Fruit fly (Drosophila melanogaster) whole organism, embryonic: ENCODE results near the gene Him.
A peak's percentile ranks its signal among the peaks of the same experiment; 100 is the strongest.

Experiments used
- BtbVII ChIP-seq: fragments of 200-800 bp; sonication (Bioruptor generic); optimal IDR thresholded peaks from 3 replicates; lab custom pipeline; 2017; ENCODE audit warnings: missing biosample characterization, mild to moderate bottlenecking, missing genetic modification characterization
- CG10209 ChIP-seq: fragments of 200-800 bp; sonication (Bioruptor generic); optimal IDR thresholded peaks from 3 replicates; lab custom pipeline; 2017; ENCODE audit warnings: missing biosample characterization, mild to moderate bottlenecking, missing genetic modification characterization, missing genetic modification reagents
- CG10462 ChIP-seq: fragments of 200-800 bp; sonication (Bioruptor generic); optimal IDR thresholded peaks from 2 replicates; lab custom pipeline; 2016; ENCODE audit warnings: missing biosample characterization, missing genetic modification characterization
- CG12299 ChIP-seq: fragments of 200-800 bp; sonication (Bioruptor generic); optimal IDR thresholded peaks from 2 replicates; lab custom pipeline; 2018; ENCODE audit warnings: missing biosample characterization, mild to moderate bottlenecking, missing genetic modification characterization
- CG12942 ChIP-seq: fragments of 200-800 bp; sonication (Bioruptor generic); optimal IDR thresholded peaks from 3 replicates; lab custom pipeline; 2016; ENCODE audit warnings: missing biosample characterization, missing genetic modification characterization
- CG14667 ChIP-seq: fragments of 200-800 bp; sonication (Bioruptor generic); IDR thresholded peaks from 2 replicates; pipeline ENCODE4 v1.3.6; 2022; ENCODE audit warnings: missing biosample characterization, missing genetic modification characterization
- CG1529 ChIP-seq: fragments of 200-800 bp; sonication (Bioruptor generic); optimal IDR thresholded peaks from 3 replicates; lab custom pipeline; 2018; ENCODE audit warnings: missing biosample characterization, missing genetic modification characterization
- CG1647 ChIP-seq: fragments of 200-800 bp; sonication (Bioruptor generic); optimal IDR thresholded peaks from 3 replicates; lab custom pipeline; 2016; ENCODE audit warnings: missing biosample characterization, missing genetic modification characterization
- CG18476 ChIP-seq: fragments of 200-800 bp; sonication (Bioruptor generic); optimal IDR thresholded peaks from 2 replicates; lab custom pipeline; 2016; ENCODE audit warnings: missing biosample characterization, mild to moderate bottlenecking, missing genetic modification characterization
- CG18619 ChIP-seq: fragments of 200-800 bp; sonication (Bioruptor generic); optimal IDR thresholded peaks from 3 replicates; lab custom pipeline; 2017; ENCODE audit warnings: missing biosample characterization, mild to moderate bottlenecking, missing genetic modification characterization
- CG2875 ChIP-seq: fragments of 200-800 bp; sonication (Bioruptor generic); optimal IDR thresholded peaks from 2 replicates; lab custom pipeline; 2017; ENCODE audit warnings: missing biosample characterization, mild to moderate bottlenecking, missing genetic modification characterization, missing genetic modification reagents
- CG30403 ChIP-seq: fragments of 200-800 bp; sonication (Bioruptor generic); optimal IDR thresholded peaks from 3 replicates; lab custom pipeline; 2016; ENCODE audit warnings: missing biosample characterization, missing genetic modification characterization
- CG31365 ChIP-seq: fragments of 200-800 bp; sonication (Bioruptor generic); optimal IDR thresholded peaks from 2 replicates; lab custom pipeline; 2018; ENCODE audit warnings: missing biosample characterization, mild to moderate bottlenecking, missing genetic modification characterization
- CG31388 ChIP-seq: fragments of 200-800 bp; sonication (Bioruptor generic); optimal IDR thresholded peaks from 2 replicates; lab custom pipeline; 2016; ENCODE audit warnings: missing biosample characterization, missing genetic modification characterization
- CG32532 ChIP-seq: fragments of 200-800 bp; sonication (Bioruptor generic); IDR thresholded peaks from 2 replicates; pipeline ENCODE4 v1.3.6; 2022; ENCODE audit warnings: missing biosample characterization, missing genetic modification characterization
- CG34224 ChIP-seq: fragments of 200-800 bp; sonication (Bioruptor generic); IDR thresholded peaks from 3 replicates; pipeline ENCODE4 v1.3.6; 2022; ENCODE audit warnings: missing biosample characterization, missing genetic modification characterization; ENCODE audit not compliant: partially characterized antibody
- CG3847 ChIP-seq: fragments of 200-800 bp; sonication (Bioruptor generic); IDR thresholded peaks from 2 replicates; pipeline ENCODE4 v1.3.6; 2022; ENCODE audit warnings: missing biosample characterization, missing genetic modification characterization
- CG4707 ChIP-seq: fragments of 200-800 bp; sonication (Bioruptor generic); optimal IDR thresholded peaks from 2 replicates; lab custom pipeline; 2018; ENCODE audit warnings: missing biosample characterization, mild to moderate bottlenecking, missing genetic modification characterization, moderate library complexity
- CG4854 ChIP-seq: fragments of 200-800 bp; sonication (Bioruptor generic); optimal IDR thresholded peaks from 2 replicates; lab custom pipeline; 2016; ENCODE audit warnings: missing biosample characterization, missing genetic modification characterization, inconsistent platforms
- CG6791 ChIP-seq: fragments of 200-800 bp; sonication (Bioruptor generic); IDR thresholded peaks from 3 replicates; pipeline ENCODE4 v1.3.6; 2022; ENCODE audit warnings: missing biosample characterization, missing genetic modification characterization; ENCODE audit not compliant: partially characterized antibody
- CG8290 ChIP-seq, 3 experiments: fragments of 200-800 bp; sonication (Bioruptor generic); optimal IDR thresholded peaks; 2 replicates each; lab custom pipeline; 2016 to 2019; ENCODE audit warnings: missing biosample characterization in 3 of 3, missing genetic modification characterization in 3 of 3, mild to moderate bottlenecking in 2 of 3, moderate library complexity in 1 of 3
- CG8924 ChIP-seq: fragments of 200-800 bp; optimal IDR thresholded peaks from 3 replicates; lab custom pipeline; 2019; ENCODE audit warnings: missing biosample characterization, mild to moderate bottlenecking, missing genetic modification characterization, moderate library complexity
- CG9609 ChIP-seq: fragments of 200-800 bp; sonication (Bioruptor generic); optimal IDR thresholded peaks from 3 replicates; lab custom pipeline; 2016; ENCODE audit warnings: missing biosample characterization, missing genetic modification characterization
- Dip3 ChIP-seq: fragments of 200-800 bp; sonication (Bioruptor generic); optimal IDR thresholded peaks from 3 replicates; lab custom pipeline; 2016; ENCODE audit warnings: missing biosample characterization, missing genetic modification characterization
- Dp ChIP-seq: fragments of 200-800 bp; sonication (Bioruptor generic); optimal IDR thresholded peaks from 2 replicates; lab custom pipeline; 2018; ENCODE audit warnings: missing biosample characterization, mild to moderate bottlenecking, missing genetic modification characterization, moderate library complexity
- Drgx ChIP-seq: fragments of 200-800 bp; sonication (Bioruptor generic); IDR thresholded peaks from 2 replicates; pipeline ENCODE4 v1.3.6; 2022; ENCODE audit warnings: missing biosample characterization, missing genetic modification characterization
- Ets97D ChIP-seq: fragments of 200-800 bp; sonication (Bioruptor generic); optimal IDR thresholded peaks from 3 replicates; lab custom pipeline; 2016; ENCODE audit warnings: missing biosample characterization, missing genetic modification characterization
- Hmr ChIP-seq: fragments of 200-800 bp; sonication (Bioruptor generic); optimal IDR thresholded peaks from 3 replicates; lab custom pipeline; 2017; ENCODE audit warnings: mild to moderate bottlenecking, missing biosample characterization, missing genetic modification reagents, missing genetic modification characterization
- NFAT ChIP-seq: fragments of 200-800 bp; sonication (Bioruptor generic); IDR thresholded peaks from 2 replicates; pipeline ENCODE4 v1.3.6; 2022; ENCODE audit warnings: missing biosample characterization, missing genetic modification characterization
- NK7.1 ChIP-seq: fragments of 200-800 bp; sonication (Bioruptor generic); optimal IDR thresholded peaks from 3 replicates; lab custom pipeline; 2016; ENCODE audit warnings: missing biosample characterization, missing genetic modification characterization
- Nf-YB ChIP-seq: fragments of 200-800 bp; sonication (Bioruptor generic); optimal IDR thresholded peaks from 3 replicates; lab custom pipeline; 2019; ENCODE audit warnings: missing biosample characterization, mild to moderate bottlenecking, missing genetic modification characterization, moderate library complexity
- Optix ChIP-seq: fragments of 200-800 bp; sonication (Bioruptor generic); IDR thresholded peaks from 3 replicates; pipeline ENCODE4 v1.3.6; 2022; ENCODE audit warnings: missing biosample characterization, missing genetic modification characterization
- PHDP ChIP-seq: fragments of 200-800 bp; sonication (Bioruptor generic); optimal IDR thresholded peaks from 3 replicates; lab custom pipeline; 2018; ENCODE audit warnings: missing biosample characterization, mild to moderate bottlenecking, missing genetic modification characterization, moderate library complexity
- Poxn ChIP-seq: fragments of 200-800 bp; sonication (Bioruptor generic); IDR thresholded peaks from 2 replicates; pipeline ENCODE4 v1.3.6; 2022; ENCODE audit warnings: missing biosample characterization, missing genetic modification characterization
- Sox102F ChIP-seq: fragments of 200-800 bp; sonication (Bioruptor generic); optimal IDR thresholded peaks from 2 replicates; lab custom pipeline; 2018; ENCODE audit warnings: missing biosample characterization, mild to moderate bottlenecking, missing genetic modification characterization, moderate library complexity
- Ssrp ChIP-seq: fragments of 200-800 bp; sonication (Bioruptor generic); optimal IDR thresholded peaks from 2 replicates; lab custom pipeline; 2018; ENCODE audit warnings: missing biosample characterization, mild to moderate bottlenecking, missing genetic modification characterization, moderate library complexity
- ap ChIP-seq: fragments of 200-800 bp; sonication (Bioruptor generic); IDR thresholded peaks from 2 replicates; pipeline ENCODE4 v1.3.6; 2022; ENCODE audit warnings: missing biosample characterization, missing genetic modification characterization
- dpn ChIP-seq, 2 experiments: fragments of 200-800 bp; sonication (Bioruptor generic); optimal IDR thresholded peaks; 3 replicates each; lab custom pipeline; 2016; ENCODE audit warnings: missing biosample characterization in 2 of 2, missing genetic modification characterization in 2 of 2
- lab ChIP-seq: fragments of 200-800 bp; sonication (Bioruptor generic); optimal IDR thresholded peaks from 3 replicates; lab custom pipeline; 2017; ENCODE audit warnings: missing biosample characterization, missing genetic modification characterization, mild to moderate bottlenecking, moderate library complexity, missing genetic modification reagents
- p53 ChIP-seq: fragments of 200-800 bp; sonication (Bioruptor generic); optimal IDR thresholded peaks from 2 replicates; lab custom pipeline; 2016; ENCODE audit warnings: missing biosample characterization, missing genetic modification characterization
- peb ChIP-seq: fragments of 200-800 bp; sonication (Bioruptor generic); IDR thresholded peaks from 2 replicates; pipeline ENCODE4 v1.3.6; 2022; ENCODE audit warnings: missing biosample characterization, missing genetic modification characterization
- pum ChIP-seq: fragments of 200-800 bp; sonication (Bioruptor generic); optimal IDR thresholded peaks from 2 replicates; lab custom pipeline; 2016; ENCODE audit warnings: missing biosample characterization, missing genetic modification characterization
- ro ChIP-seq: fragments of 200-800 bp; sonication (Bioruptor generic); IDR thresholded peaks from 2 replicates; pipeline ENCODE4 v1.3.6; 2022; ENCODE audit warnings: missing biosample characterization, missing genetic modification characterization
- shn ChIP-seq: fragments of 200-800 bp; sonication (Bioruptor generic); optimal IDR thresholded peaks from 3 replicates; lab custom pipeline; 2016; ENCODE audit warnings: missing biosample characterization, missing genetic modification characterization
- stwl ChIP-seq: fragments of 200-800 bp; sonication (Bioruptor generic); optimal IDR thresholded peaks from 3 replicates; lab custom pipeline; 2018; ENCODE audit warnings: missing biosample characterization, mild to moderate bottlenecking, missing genetic modification characterization, moderate library complexity
- tgo ChIP-seq: fragments of 200-800 bp; sonication (Bioruptor generic); IDR thresholded peaks from 3 replicates; pipeline ENCODE4 v1.3.6; 2022; ENCODE audit warnings: missing biosample characterization, missing genetic modification characterization
- unc-4 ChIP-seq: fragments of 200-800 bp; sonication (Bioruptor generic); IDR thresholded peaks from 2 replicates; pipeline ENCODE4 v1.3.6; 2022; ENCODE audit warnings: missing biosample characterization, missing genetic modification characterization; ENCODE audit not compliant: partially characterized antibody
- unpg ChIP-seq: fragments of 200-800 bp; sonication (Bioruptor generic); optimal IDR thresholded peaks from 3 replicates; lab custom pipeline; 2018; ENCODE audit warnings: missing biosample characterization, mild to moderate bottlenecking, missing genetic modification characterization, moderate library complexity
- yki ChIP-seq: fragments of >200 bp; optimal IDR thresholded peaks from 3 replicates; lab custom pipeline; 2018

The Him gene

DNA sequence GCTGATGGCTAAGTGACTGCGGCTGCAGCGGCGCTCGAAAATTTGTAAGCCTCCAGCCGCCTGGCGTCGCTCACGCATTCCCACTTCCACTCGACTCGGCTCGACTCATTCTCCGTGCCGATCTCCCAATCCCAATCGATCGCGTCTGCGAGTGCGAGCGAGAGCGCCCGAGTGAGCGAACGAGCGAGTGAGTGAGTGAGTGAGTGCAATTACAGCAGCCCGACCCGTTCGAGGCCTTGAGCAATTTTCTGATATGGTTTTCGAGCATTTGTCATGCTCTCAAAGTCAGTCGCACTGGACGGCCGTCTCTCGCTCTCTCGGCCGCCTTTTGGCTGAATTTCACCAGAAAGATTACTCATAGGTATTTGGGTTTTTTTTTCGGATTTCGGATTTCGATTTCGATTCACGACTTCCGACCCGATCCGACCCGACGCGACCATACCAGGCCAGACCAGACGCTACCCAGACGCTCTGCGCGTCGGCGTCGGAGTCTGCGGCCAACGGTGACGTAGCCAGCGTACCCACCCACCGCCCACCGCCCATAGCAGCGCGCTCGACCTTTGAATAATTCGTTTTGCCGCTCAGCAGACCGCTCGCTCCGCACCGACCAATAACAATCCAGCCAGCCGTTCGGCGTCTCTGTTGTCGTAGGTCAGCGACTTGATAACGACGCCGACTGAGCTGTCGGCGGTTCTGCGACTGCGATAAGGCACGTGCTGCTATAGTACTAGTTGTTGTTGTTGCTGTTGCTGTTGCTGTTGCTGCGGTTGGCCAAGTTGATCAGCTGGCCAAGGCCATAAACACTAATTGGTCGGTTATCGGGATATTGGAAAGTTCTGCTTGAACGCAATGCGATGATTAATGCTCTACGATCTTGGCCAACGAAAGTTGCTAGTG lies 34.4 kb downstream of the Him start (continued):
- TF ChIP-seq Nf-YB (GFP tag; lab: Kevin White, UChicago), result peak; percentile 94
- no peak for TF ChIP-seq Drgx (GFP tag; lab: Robert Waterston, UW)
- no peak for TF ChIP-seq CG1647 (GFP tag; lab: Kevin White, UChicago)
- no peak for TF ChIP-seq CG9609
- TF ChIP-seq unc-4 (GFP tag; lab: Robert Waterston, UW), result no peak
- TF ChIP-seq Ets97D (GFP tag; lab: Kevin White, UChicago), result no peak
- TF ChIP-seq tgo, result no peak
- TF ChIP-seq unpg, result no peak
- no peak for TF ChIP-seq PHDP (tag; lab: Kevin White, UChicago)
- no peak for TF ChIP-seq Ssrp (tag; lab: Kevin White, UChicago)
- TF ChIP-seq yki (lab: Kevin White, UChicago), result no peak
- no peak for TF ChIP-seq CG4707
- TF ChIP-seq CG31365, result no peak
- TF ChIP-seq lab (GFP tag; lab: Kevin White, UChicago), result no peak
- TF ChIP-seq CG14667 (GFP tag; lab: Robert Waterston, UW), result no peak
- TF ChIP-seq p53, result no peak
- no peak for TF ChIP-seq CG10209 (GFP tag; lab: Kevin White, UChicago)
- no peak for TF ChIP-seq CG8924
- no peak for TF ChIP-seq stwl (tag; lab: Kevin White, UChicago)
- no peak for TF ChIP-seq Sox102F (GFP tag; lab: Kevin White, UChicago)
- TF ChIP-seq Dip3, result no peak
- no peak for TF ChIP-seq CG32532 (GFP tag; lab: Robert Waterston, UW)
- peak; percentile 8 for TF ChIP-seq shn (GFP tag; lab: Kevin White, UChicago)
- TF ChIP-seq pum (GFP tag; lab: Kevin White, UChicago), result no peak
- TF ChIP-seq peb (GFP tag; lab: Robert Waterston, UW), result no peak
- TF ChIP-seq CG8290 (GFP tag; optimal IDR thresholded peaks at IDR 0.05; lab: Kevin White, UChicago), result no peak
- TF ChIP-seq CG8290 (tag; optimal IDR thresholded peaks at IDR 0.05; lab: Kevin White, UChicago), result no peak
- TF ChIP-seq CG12299 (tag; lab: Kevin White, UChicago), result no peak
- no peak for TF ChIP-seq ap
- TF ChIP-seq CG6791 (GFP tag; lab: Robert Waterston, UW), result peak; percentile 54; the same call in 1 of the 3 replicates
- no peak for TF ChIP-seq CG31388
- no peak for TF ChIP-seq CG4854 (GFP tag; lab: Kevin White, UChicago)
- no peak for TF ChIP-seq CG2875
- no peak for TF ChIP-seq Dp (GFP tag; lab: Kevin White, UChicago)
- peak; percentile 46 for TF ChIP-seq BtbVII (GFP tag; lab: Kevin White, UChicago)
- no peak for TF ChIP-seq Poxn (GFP tag; lab: Robert Waterston, UW)
- TF ChIP-seq CG1529, result no peak
- TF ChIP-seq CG18619, result no peak
- no peak for TF ChIP-seq CG34224 (GFP tag; lab: Robert Waterston, UW)
- TF ChIP-seq dpn (GFP tag; optimal IDR thresholded peaks at IDR 0.05; lab: Kevin White, UChicago), result no peak
- TF ChIP-seq Optix, result no peak
- TF ChIP-seq CG10462 (GFP tag; lab: Kevin White, UChicago), result no peak
- no peak for TF ChIP-seq NFAT (GFP tag; lab: Robert Waterston, UW)
- no peak for TF ChIP-seq CG30403 (GFP tag; lab: Kevin White, UChicago)
- TF ChIP-seq CG12942 (GFP tag; lab: Kevin White, UChicago), result no peak
- no peak for TF ChIP-seq NK7.1 (GFP tag; lab: Kevin White, UChicago)
- no peak for TF ChIP-seq CG3847 (GFP tag; lab: Robert Waterston, UW)
- no peak for TF ChIP-seq ro (GFP tag; lab: Robert Waterston, UW)
- TF ChIP-seq CG18476, result no peak
- no peak for TF ChIP-seq Hmr
